Fruit fly (Drosophila melanogaster) Kc167 (cell line): ENCODE measurements around the gene CG46312.

ENCODE experiments used
- Myc ChIP-seq: fragments of >200 bp; optimal IDR thresholded peaks from 2 replicates; lab custom pipeline; 2017; ENCODE audit warnings: missing external identifiers
- Sin3A ChIP-seq: fragments of >200 bp; optimal IDR thresholded peaks from 2 replicates; lab custom pipeline; 2018; ENCODE audit warnings: missing external identifiers
- h ChIP-seq: fragments of >200 bp; optimal IDR thresholded peaks from 3 replicates; lab custom pipeline; 2018; ENCODE audit warnings: missing external identifiers
- insv ChIP-seq: fragments of >200 bp; optimal IDR thresholded peaks from 3 replicates; lab custom pipeline; 2018; ENCODE audit warnings: missing external identifiers
- psq ChIP-seq: fragments of >200 bp; optimal IDR thresholded peaks from 2 replicates; lab custom pipeline; 2017; ENCODE audit warnings: missing external identifiers
- ttk ChIP-seq: sonication (Bioruptor generic); optimal IDR thresholded peaks from 2 replicates; lab custom pipeline; 2017; ENCODE audit warnings: missing external identifiers

Gene CG46312

DNA sequence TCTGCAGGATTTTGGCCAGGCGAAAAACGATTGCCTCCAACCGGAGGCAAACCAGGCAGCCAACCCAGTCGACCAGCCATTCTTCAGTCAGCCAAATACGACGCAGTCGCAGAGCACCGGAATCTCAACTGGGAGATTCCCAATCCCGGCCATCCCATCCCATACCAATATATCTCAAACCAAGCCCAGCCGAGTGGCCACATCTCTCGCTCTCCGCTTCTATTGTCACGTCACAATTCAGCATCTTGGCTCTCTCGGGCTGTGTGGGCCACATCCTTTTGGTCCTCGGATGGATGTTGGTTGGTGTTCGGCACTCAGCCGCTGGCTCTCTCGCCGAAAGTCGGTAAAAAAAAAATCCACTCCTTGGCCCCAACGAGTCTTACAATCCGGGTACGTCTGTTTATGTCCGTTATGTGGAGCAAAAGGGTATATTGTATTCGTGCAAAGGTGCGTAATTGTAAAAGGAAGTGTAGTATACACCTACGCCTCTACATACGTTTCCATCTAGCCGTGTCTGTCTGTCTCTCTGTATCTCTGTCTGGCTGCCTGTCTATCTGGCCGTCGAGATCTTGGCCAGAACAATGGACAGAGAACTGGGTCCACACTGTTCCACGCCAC, 18.5 kb downstream of the CG46312 start, which contains the start of gene mmd:
Gene mmd, minus strand, starts transcription at position 3 of the 618 bp plus-strand sequence.
- TF ChIP-seq Myc (lab: Kevin White, UChicago) (no peak), Sin3A (lab: Kevin White, UChicago) (no peak), h (no peak), insv (no peak), ttk (lab: Kevin White, UChicago) (no peak), psq (lab: Kevin White, UChicago) (no peak)

DNA sequence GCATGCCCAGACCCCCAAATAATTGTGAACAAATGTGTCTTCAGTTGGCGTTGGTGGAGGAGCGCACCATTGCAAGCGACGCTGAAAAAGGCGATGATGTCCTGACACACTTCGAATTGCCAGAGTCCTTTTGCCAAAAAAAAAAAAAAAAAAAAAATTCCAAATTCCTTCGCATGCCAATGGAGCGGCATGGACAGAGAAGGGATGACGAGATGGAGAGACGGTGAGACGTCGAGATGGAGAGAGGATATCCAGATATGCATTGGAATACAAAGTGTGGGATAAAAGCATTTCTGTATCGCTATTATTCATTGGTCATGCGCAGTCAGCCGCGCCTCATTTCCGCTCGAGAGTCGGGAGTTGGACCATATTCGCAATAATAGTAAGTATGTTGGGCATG, 20.2 kb downstream of the CG46312 start:
- TF ChIP-seq h (no peak), Sin3A (lab: Kevin White, UChicago) (no peak), insv (no peak), ttk (lab: Kevin White, UChicago) (no peak), psq (lab: Kevin White, UChicago) (no peak), Myc (lab: Kevin White, UChicago) (no peak)

DNA sequence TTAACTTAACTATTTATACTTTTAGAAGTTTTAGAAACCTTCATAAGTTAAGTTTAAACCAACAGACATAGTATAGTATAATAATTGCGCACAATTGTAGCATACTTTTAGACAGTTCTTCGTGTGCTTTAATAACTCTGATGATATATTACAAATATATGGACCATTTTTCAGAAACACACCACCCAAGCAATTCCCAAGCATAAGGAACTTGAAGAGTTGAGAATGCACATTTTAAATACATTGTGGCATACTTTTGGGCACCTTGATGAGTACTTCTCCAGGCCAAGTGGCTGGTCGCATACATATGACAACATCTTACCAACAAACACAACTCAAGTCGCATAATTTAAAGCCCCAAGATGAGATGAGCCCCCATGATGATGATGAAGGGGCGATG, 22.2 kb downstream of the CG46312 start:
- TF ChIP-seq psq (lab: Kevin White, UChicago) (no peak), h (no peak), ttk (lab: Kevin White, UChicago) (no peak), Myc (lab: Kevin White, UChicago) (no peak), Sin3A (lab: Kevin White, UChicago) (no peak), insv (no peak)

dm6 chrX:15950056-15950455, 41.7 kb downstream of the CG46312 start:
- TF ChIP-seq h (no peak), insv (no peak), ttk (lab: Kevin White, UChicago) (no peak), Myc (lab: Kevin White, UChicago) (no peak), psq (lab: Kevin White, UChicago) (no peak), Sin3A (lab: Kevin White, UChicago) (no peak)

DNA sequence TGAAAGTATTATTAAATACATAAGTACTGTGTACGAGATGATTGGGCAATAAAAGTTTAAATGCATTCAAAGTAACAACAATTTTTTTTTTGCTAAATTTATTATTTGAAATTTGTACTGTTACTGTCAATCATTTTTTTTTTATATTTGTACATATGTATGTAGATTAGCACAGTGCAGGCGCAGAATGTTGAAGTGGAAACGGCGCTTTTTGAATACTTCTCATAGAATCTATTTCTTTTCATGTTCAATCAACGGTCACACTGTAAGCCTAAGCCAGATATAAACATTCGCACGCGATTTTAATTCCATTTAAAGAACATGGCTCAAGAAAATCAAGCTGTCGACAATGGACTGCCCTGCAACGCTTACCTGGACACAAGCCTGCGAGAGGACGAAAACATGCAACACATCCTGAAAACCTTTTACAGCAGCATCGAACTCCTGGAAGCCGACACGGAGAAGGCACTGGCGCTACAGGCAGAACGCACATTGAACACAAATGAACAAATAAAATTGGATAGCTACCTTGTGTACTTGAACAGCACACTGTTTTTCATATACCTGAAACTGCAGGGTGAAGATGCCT, 46.9 kb downstream of the CG46312 start, which contains the start of gene Rrp47:
Gene Rrp47, plus strand, starts transcription at position 163 of the 589 bp plus-strand sequence.
- TF ChIP-seq psq (lab: Kevin White, UChicago) (no peak), Sin3A (lab: Kevin White, UChicago) (no peak), insv (no peak), ttk (lab: Kevin White, UChicago) (no peak), h (no peak), Myc (lab: Kevin White, UChicago) (no peak)

dm6 chrX:15941527-15941926, 50.2 kb downstream of the CG46312 start:
- TF ChIP-seq insv (no peak), psq (lab: Kevin White, UChicago) (no peak), Sin3A (lab: Kevin White, UChicago) (no peak), Myc (lab: Kevin White, UChicago) (no peak)

- no peak for TF ChIP-seq h
- TF ChIP-seq Sin3A (lab: Kevin White, UChicago): no peak
- TF ChIP-seq insv: no peak
- TF ChIP-seq psq (lab: Kevin White, UChicago): no peak
- no peak for TF ChIP-seq ttk (lab: Kevin White, UChicago)
- TF ChIP-seq Myc (lab: Kevin White, UChicago): no peak
Measured at dm6 chrX:15940956-15941246, 50.9 kb downstream of the CG46312 start, which contains the start of gene CG8924. Gene CG8924 (plus strand): TSS chrX:15941077.

- TF ChIP-seq insv: no peak
- no peak for TF ChIP-seq Myc (lab: Kevin White, UChicago)
- no peak for TF ChIP-seq h
- no peak for TF ChIP-seq ttk (lab: Kevin White, UChicago)
- no peak for TF ChIP-seq Sin3A (lab: Kevin White, UChicago)
- TF ChIP-seq psq (lab: Kevin White, UChicago): no peak
Measured at dm6 chrX:15940105-15940955, 51.4 kb downstream of the CG46312 start, which contains the start of gene Stim. Gene Stim (minus strand): TSS chrX:15940451.
